Worm (Caenorhabditis elegans): ENCODE data around the gene K02H11.9.

- TF ChIP-seq dao-5 (tag; optimal IDR thresholded peaks at IDR 0.05) (no peak), him-1 (tag; optimal IDR thresholded peaks at IDR 0.05) (no peak)
These were observed 41.8 kb upstream of the K02H11.9 start for ce11 chrV:1578572-1579230.

Measured in whole organism, L4/young adult.